Worm (Caenorhabditis elegans) whole organism, L3 larva: ENCODE data around the gene str-35.
A peak's percentile ranks its signal among the peaks of the same experiment; 100 is the strongest.

ENCODE experiments used
- R02D3.7 ChIP-seq: fragments of 150-350 bp; optimal IDR thresholded peaks from 2 replicates; lab custom pipeline; 2014; ENCODE audit warnings: missing biosample characterization, missing genetic modification characterization
- ZK546.5 ChIP-seq: sonication (generic microtip); optimal IDR thresholded peaks from 2 replicates; lab custom pipeline; 2017; ENCODE audit warnings: missing biosample characterization, missing genetic modification characterization
- ama-1 ChIP-seq: fragments of 150-350 bp; optimal IDR thresholded peaks from 2 replicates; lab custom pipeline; 2018
- ceh-16 ChIP-seq: sonication (generic microtip); optimal IDR thresholded peaks from 2 replicates; lab custom pipeline; 2017; ENCODE audit warnings: missing biosample characterization, missing genetic modification characterization
- ceh-28 ChIP-seq: fragments of 150-350 bp; optimal IDR thresholded peaks from 2 replicates; lab custom pipeline; 2014; ENCODE audit warnings: missing biosample characterization, missing genetic modification reagents, missing genetic modification characterization
- ceh-82 ChIP-seq: fragments of 150-350 bp; optimal IDR thresholded peaks from 2 replicates; lab custom pipeline; 2014; ENCODE audit warnings: missing biosample characterization, missing genetic modification characterization
- ceh-9 ChIP-seq: sonication (generic microtip); optimal IDR thresholded peaks from 2 replicates; lab custom pipeline; 2018; ENCODE audit warnings: missing biosample characterization, missing genetic modification characterization
- egl-5 ChIP-seq: fragments of 150-350 bp; optimal IDR thresholded peaks from 2 replicates; lab custom pipeline; 2017; ENCODE audit warnings: missing biosample characterization, missing genetic modification reagents, missing genetic modification characterization, inconsistent platforms
- elt-1 ChIP-seq: fragments of 150-350 bp; optimal IDR thresholded peaks from 2 replicates; lab custom pipeline; 2014; ENCODE audit warnings: missing biosample characterization, missing genetic modification characterization
- eor-1 ChIP-seq, 2 experiments: fragments of 150-350 bp; optimal IDR thresholded peaks; 2 replicates each; lab custom pipeline; 2014 to 2018; ENCODE audit warnings: missing biosample characterization in 2 of 2, missing genetic modification characterization in 2 of 2
- hmg-11 ChIP-seq: sonication (generic microtip); optimal IDR thresholded peaks from 2 replicates; lab custom pipeline; 2016; ENCODE audit warnings: missing genetic modification characterization, missing compliant biosample characterization
- lin-15B ChIP-seq: fragments of 150-350 bp; optimal IDR thresholded peaks from 2 replicates; lab custom pipeline; 2014; ENCODE audit warnings: missing biosample characterization, missing genetic modification characterization
- lin-39 ChIP-seq: fragments of 150-350 bp; optimal IDR thresholded peaks from 2 replicates; lab custom pipeline; 2018; ENCODE audit warnings: missing biosample characterization, missing genetic modification reagents, missing genetic modification characterization
- mdl-1 ChIP-seq: fragments of 150-350 bp; optimal IDR thresholded peaks from 2 replicates; lab custom pipeline; 2014; ENCODE audit warnings: missing biosample characterization, missing genetic modification characterization
- mml-1 ChIP-seq: fragments of 150-350 bp; sonication (generic microtip); optimal IDR thresholded peaks from 3 replicates; lab custom pipeline; 2014; ENCODE audit warnings: missing biosample characterization, missing genetic modification characterization
- nfya-1 ChIP-seq: sonication (generic microtip); optimal IDR thresholded peaks from 2 replicates; lab custom pipeline; 2017; ENCODE audit warnings: missing genetic modification characterization, mild to moderate bottlenecking, missing compliant biosample characterization, antibody characterized with exemption, moderate library complexity; ENCODE audit not compliant: insufficient read depth
- nhr-11 ChIP-seq: fragments of 150-350 bp; optimal IDR thresholded peaks from 2 replicates; lab custom pipeline; 2014; ENCODE audit warnings: missing biosample characterization, missing genetic modification characterization
- nhr-23 ChIP-seq: fragments of 150-350 bp; optimal IDR thresholded peaks from 2 replicates; lab custom pipeline; 2014; ENCODE audit warnings: missing biosample characterization, missing genetic modification reagents, missing genetic modification characterization
- nhr-237 ChIP-seq: fragments of 150-350 bp; optimal IDR thresholded peaks from 2 replicates; lab custom pipeline; 2014; ENCODE audit warnings: missing biosample characterization, missing genetic modification characterization
- nhr-25 ChIP-seq: sonication (generic microtip); optimal IDR thresholded peaks from 2 replicates; lab custom pipeline; 2017; ENCODE audit warnings: missing biosample characterization, missing genetic modification characterization
- nhr-28 ChIP-seq: fragments of 150-350 bp; optimal IDR thresholded peaks from 2 replicates; lab custom pipeline; 2014; ENCODE audit warnings: missing biosample characterization, missing genetic modification characterization
- nhr-43 ChIP-seq: sonication (generic microtip); optimal IDR thresholded peaks from 2 replicates; lab custom pipeline; 2016; ENCODE audit warnings: mild to moderate bottlenecking, missing genetic modification characterization, missing compliant biosample characterization; ENCODE audit not compliant: poor library complexity, severe bottlenecking
- nhr-67 ChIP-seq: fragments of 150-350 bp; optimal IDR thresholded peaks from 2 replicates; lab custom pipeline; 2014; ENCODE audit warnings: missing biosample characterization, missing genetic modification characterization
- nhr-76 ChIP-seq: fragments of 150-350 bp; sonication (generic microtip); optimal IDR thresholded peaks from 5 replicates; lab custom pipeline; 2014; ENCODE audit warnings: missing biosample characterization, missing genetic modification characterization
- nhr-77 ChIP-seq: fragments of 150-350 bp; optimal IDR thresholded peaks from 2 replicates; lab custom pipeline; 2014; ENCODE audit warnings: missing biosample characterization, missing genetic modification characterization
- sea-2 ChIP-seq: fragments of 150-350 bp; sonication (generic microtip); optimal IDR thresholded peaks from 4 replicates; lab custom pipeline; 2014; ENCODE audit warnings: missing biosample characterization, missing genetic modification reagents, missing genetic modification characterization
- snpc-4 ChIP-seq: fragments of 150-350 bp; optimal IDR thresholded peaks from 2 replicates; lab custom pipeline; 2014; ENCODE audit warnings: missing biosample characterization, missing genetic modification characterization
- tbx-2 ChIP-seq: sonication (generic microtip); optimal IDR thresholded peaks from 2 replicates; lab custom pipeline; 2016; ENCODE audit warnings: mild to moderate bottlenecking, missing genetic modification characterization, missing compliant biosample characterization
- unc-39 ChIP-seq: sonication (generic microtip); optimal IDR thresholded peaks from 4 replicates; lab custom pipeline; 2017; ENCODE audit warnings: missing biosample characterization, missing genetic modification characterization
- unc-62 ChIP-seq: fragments of 150-350 bp; sonication (generic microtip); optimal IDR thresholded peaks from 4 replicates; lab custom pipeline; 2014; ENCODE audit warnings: missing biosample characterization, missing genetic modification reagents, missing genetic modification characterization
- zag-1 ChIP-seq: fragments of 150-350 bp; optimal IDR thresholded peaks from 2 replicates; lab custom pipeline; 2014; ENCODE audit warnings: missing biosample characterization, missing genetic modification characterization
- ztf-11 ChIP-seq: fragments of 150-350 bp; optimal IDR thresholded peaks from 2 replicates; lab custom pipeline; 2014; ENCODE audit warnings: missing biosample characterization, missing genetic modification characterization

str-35 gene

ce11 chrV:4507836-4508462, 33.3 kb downstream of the str-35 start (continued):
- no peak for TF ChIP-seq ZK546.5 (tag; lab: Kevin White, UChicago)
- no peak for TF ChIP-seq nhr-237 (tag; lab: Kevin White, UChicago)
- TF ChIP-seq snpc-4 (tag; lab: Kevin White, UChicago), result peak; percentile 11
- TF ChIP-seq ceh-82, result no peak
- TF ChIP-seq ceh-16, result peak; percentile 20

ce11 chrV:4508772-4509171, 34.1 kb downstream of the str-35 start:
- TF ChIP-seq nhr-77 (tag; lab: Kevin White, UChicago) (no peak), unc-62 (no peak), egl-5 (tag; lab: Kevin White, UChicago) (no peak), nhr-237 (tag; lab: Kevin White, UChicago) (no peak), mdl-1 (tag; lab: Kevin White, UChicago) (no peak), snpc-4 (tag; lab: Kevin White, UChicago) (no peak), ceh-9 (tag; lab: Kevin White, UChicago) (no peak), nhr-76 (no peak), lin-39 (tag; lab: Kevin White, UChicago) (no peak)

ce11 chrV:4509319-4509937, 34.8 kb downstream of the str-35 start:
- TF ChIP-seq ztf-11 (tag; lab: Kevin White, UChicago), result no peak
- TF ChIP-seq elt-1 (tag; lab: Kevin White, UChicago), result peak; percentile 41
- TF ChIP-seq nfya-1, result no peak
- no peak for TF ChIP-seq lin-15B
- TF ChIP-seq sea-2 (GFP tag; lab: Kevin White, UChicago), result no peak
- TF ChIP-seq ZK546.5 (tag; lab: Kevin White, UChicago), result no peak
- TF ChIP-seq nhr-28 (tag; lab: Kevin White, UChicago), result no peak
- TF ChIP-seq tbx-2 (tag; lab: Kevin White, UChicago), result no peak
- TF ChIP-seq zag-1 (tag; lab: Kevin White, UChicago), result no peak
- TF ChIP-seq eor-1 (tag; optimal IDR thresholded peaks at IDR 0.05; lab: Kevin White, UChicago), result no peak
- no peak for TF ChIP-seq nhr-23 (tag; lab: Kevin White, UChicago)
- peak; percentile 13 for TF ChIP-seq nhr-25
- no peak for TF ChIP-seq mdl-1 (tag; lab: Kevin White, UChicago)
- peak; percentile 67 for TF ChIP-seq unc-62
- peak; percentile 76 for TF ChIP-seq egl-5 (tag; lab: Kevin White, UChicago)
- TF ChIP-seq nhr-11, result no peak

ce11 chrV:4510351-4510750, 35.7 kb downstream of the str-35 start:
- TF ChIP-seq nhr-237 (tag; lab: Kevin White, UChicago), result no peak
- TF ChIP-seq ztf-11 (tag; lab: Kevin White, UChicago), result no peak
- TF ChIP-seq mml-1 (tag; lab: Kevin White, UChicago), result no peak
- no peak for TF ChIP-seq unc-62
- TF ChIP-seq R02D3.7 (tag; lab: Kevin White, UChicago), result no peak
- TF ChIP-seq ceh-16, result no peak
- no peak for TF ChIP-seq ceh-28 (tag; lab: Kevin White, UChicago)
- no peak for TF ChIP-seq lin-15B
- TF ChIP-seq nhr-77 (tag; lab: Kevin White, UChicago), result no peak
- no peak for TF ChIP-seq ama-1 (lab: Kevin White, UChicago)
- no peak for TF ChIP-seq nhr-67
- no peak for TF ChIP-seq unc-39 (tag; lab: Kevin White, UChicago)
- TF ChIP-seq nfya-1, result no peak
- TF ChIP-seq zag-1 (tag; lab: Kevin White, UChicago), result no peak
- TF ChIP-seq hmg-11 (tag; lab: Kevin White, UChicago), result no peak

- TF ChIP-seq nhr-43 (tag; lab: Kevin White, UChicago), result no peak
- TF ChIP-seq, all 47 proteins: peak for 0
Observed at ce11 chrV:4512733-4513132, 38.1 kb downstream of the str-35 start, which contains the start of gene T28F12.1. T28F12.1 (plus strand) TSS chrV:4513033.
